Worm (Caenorhabditis elegans) whole organism, young adult: ENCODE results near the gene W02A2.8.

Experiments
- B0035.1 ChIP-seq: sonication (generic microtip); optimal IDR thresholded peaks from 2 replicates; lab custom pipeline; 2016; ENCODE audit warnings: missing genetic modification characterization, mild to moderate bottlenecking, missing compliant biosample characterization, missing genotype, missing genetic modification reagents
- B0261.1 ChIP-seq: sonication (generic microtip); optimal IDR thresholded peaks from 2 replicates; lab custom pipeline; 2016; ENCODE audit warnings: mild to moderate bottlenecking, missing genetic modification characterization, moderate library complexity, missing compliant biosample characterization
- B0336.3 ChIP-seq: fragments of 200-800 bp; sonication (Bioruptor generic); IDR thresholded peaks from 2 replicates; pipeline ENCODE4 v1.3.6; 2022; ENCODE audit warnings: missing genetic modification characterization, missing compliant biosample characterization
- C06A6.2 ChIP-seq: fragments of 200-800 bp; sonication (Bioruptor generic); conservative IDR thresholded peaks from 2 replicates; pipeline ENCODE4 v1.3.6; 2022; ENCODE audit warnings: missing genetic modification characterization, missing compliant biosample characterization
- D2030.7 ChIP-seq: fragments of 200-800 bp; sonication (Bioruptor generic); IDR thresholded peaks from 2 replicates; pipeline ENCODE4 v1.3.6; 2022; ENCODE audit warnings: missing genetic modification reagents, missing genetic modification characterization, missing compliant biosample characterization
- F10E7.11 ChIP-seq: sonication (generic microtip); optimal IDR thresholded peaks from 2 replicates; lab custom pipeline; 2017; ENCODE audit warnings: mild to moderate bottlenecking, missing genetic modification characterization, moderate library complexity, missing compliant biosample characterization
- F33H1.4 ChIP-seq: fragments of 200-800 bp; sonication (Bioruptor generic); IDR thresholded peaks from 2 replicates; pipeline ENCODE4 v1.3.6; 2022; ENCODE audit warnings: missing genetic modification reagents, missing genetic modification characterization, missing compliant biosample characterization
- F49E8.2 ChIP-seq: sonication (generic microtip); optimal IDR thresholded peaks from 3 replicates; lab custom pipeline; 2017; ENCODE audit warnings: missing genetic modification characterization, mild to moderate bottlenecking, missing compliant biosample characterization, antibody characterized with exemption, moderate library complexity; ENCODE audit not compliant: insufficient read depth
- T26A5.8 ChIP-seq: sonication (generic microtip); optimal IDR thresholded peaks from 2 replicates; lab custom pipeline; 2016; ENCODE audit warnings: missing genetic modification characterization, missing compliant biosample characterization
- Y53G8AR.9 ChIP-seq: fragments of 200-800 bp; sonication (Bioruptor generic); conservative IDR thresholded peaks from 2 replicates; pipeline ENCODE4 v1.3.6; 2022; ENCODE audit warnings: missing genetic modification reagents, missing genetic modification characterization, missing compliant biosample characterization
- ZK185.1 ChIP-seq: sonication (generic microtip); optimal IDR thresholded peaks from 2 replicates; lab custom pipeline; 2016; ENCODE audit warnings: mild to moderate bottlenecking, missing genetic modification characterization, missing compliant biosample characterization; ENCODE audit not compliant: poor library complexity, severe bottlenecking
- ama-1 ChIP-seq, 3 experiments: fragments of 150-350 bp in 1 of 3; sonication (generic microtip) in 2 of 3; optimal IDR thresholded peaks; 2 replicates each; lab custom pipeline; 2014 to 2018; ENCODE audit warnings: missing biosample characterization in 2 of 3, missing genetic modification characterization in 2 of 3, missing genetic modification reagents in 2 of 3
- aptf-3 ChIP-seq: fragments of 200-800 bp; sonication (Bioruptor generic); IDR thresholded peaks from 2 replicates; pipeline ENCODE4 v1.3.6; 2022; ENCODE audit warnings: missing genetic modification characterization, missing compliant biosample characterization
- cebp-1 ChIP-seq, 2 experiments: fragments of 200-800 bp in 1 of 2; sonication (Bioruptor generic) in 1 of 2; sonication (generic microtip) in 1 of 2; IDR thresholded peaks in 1 of 2; optimal IDR thresholded peaks in 1 of 2; 2 replicates each; pipeline versions ENCODE4 v1.3.6 to Lab custom; 2017 to 2022; ENCODE audit warnings: missing compliant biosample characterization in 2 of 2, missing genetic modification characterization in 2 of 2, mild to moderate bottlenecking in 1 of 2, missing genetic modification reagents in 1 of 2, moderate library complexity in 1 of 2
- cebp-2 ChIP-seq: fragments of 200-800 bp; sonication (Bioruptor generic); IDR thresholded peaks from 2 replicates; pipeline ENCODE4 v1.3.6; 2022; ENCODE audit warnings: missing genetic modification characterization, missing compliant biosample characterization
- ceh-40 ChIP-seq: fragments of 200-800 bp; sonication (Bioruptor generic); IDR thresholded peaks from 2 replicates; pipeline ENCODE4 v1.3.6; 2022; ENCODE audit warnings: missing genetic modification characterization, missing compliant biosample characterization
- ceh-58 ChIP-seq: fragments of 200-800 bp; sonication (Bioruptor generic); IDR thresholded peaks from 2 replicates; pipeline ENCODE4 v1.3.6; 2022; ENCODE audit warnings: missing genetic modification characterization, missing compliant biosample characterization
- chd-7 ChIP-seq: sonication (generic microtip); optimal IDR thresholded peaks from 2 replicates; lab custom pipeline; 2016; ENCODE audit warnings: mild to moderate bottlenecking, missing genetic modification characterization, moderate library complexity, missing compliant biosample characterization
- dpl-1 ChIP-seq: fragments of 150-350 bp; optimal IDR thresholded peaks from 2 replicates; lab custom pipeline; 2014; ENCODE audit warnings: missing biosample characterization, missing genetic modification reagents, missing genetic modification characterization
- efl-1 ChIP-seq: fragments of 150-350 bp; optimal IDR thresholded peaks from 2 replicates; lab custom pipeline; 2014; ENCODE audit warnings: missing biosample characterization, missing genetic modification reagents, missing genetic modification characterization
- egrh-3 ChIP-seq: fragments of 200-800 bp; sonication (Bioruptor generic); IDR thresholded peaks from 2 replicates; pipeline ENCODE4 v1.3.6; 2022; ENCODE audit warnings: missing genetic modification reagents, missing genetic modification characterization, missing compliant biosample characterization
- him-1 ChIP-seq: sonication (generic microtip); optimal IDR thresholded peaks from 2 replicates; lab custom pipeline; 2016; ENCODE audit warnings: missing genotype, missing genetic modification reagents, missing genetic modification characterization, missing compliant biosample characterization
- hlh-12 ChIP-seq: sonication (generic microtip); optimal IDR thresholded peaks from 2 replicates; lab custom pipeline; 2016; ENCODE audit warnings: missing genetic modification characterization, missing compliant biosample characterization
- hlh-26 ChIP-seq: fragments of 200-800 bp; sonication (Bioruptor generic); conservative IDR thresholded peaks from 2 replicates; pipeline ENCODE4 v1.3.6; 2022; ENCODE audit warnings: missing genetic modification reagents, missing genetic modification characterization, missing compliant biosample characterization
- hsf-1 ChIP-seq: fragments of 200-800 bp; sonication (Bioruptor generic); IDR thresholded peaks from 2 replicates; pipeline ENCODE4 v1.3.6; 2022; ENCODE audit warnings: missing genetic modification reagents, missing genetic modification characterization, missing compliant biosample characterization
- let-607 ChIP-seq, 2 experiments: fragments of 200-800 bp in 1 of 2; sonication (Bioruptor generic) in 1 of 2; sonication (generic microtip) in 1 of 2; optimal IDR thresholded peaks; 2 replicates each; lab custom pipeline; 2016 to 2018; ENCODE audit warnings: mild to moderate bottlenecking in 2 of 2, missing compliant biosample characterization in 2 of 2, missing genetic modification characterization in 2 of 2, moderate library complexity in 2 of 2, missing genotype in 1 of 2
- lin-35 ChIP-seq, 3 experiments: fragments of 150-350 bp in 2 of 3; sonication (generic microtip) in 1 of 3; optimal IDR thresholded peaks; 2 replicates each; lab custom pipeline; 2014 to 2018; ENCODE audit warnings: missing biosample characterization in 3 of 3, missing genetic modification characterization in 3 of 3, missing genetic modification reagents in 3 of 3
- lin-40 ChIP-seq: sonication (generic microtip); optimal IDR thresholded peaks from 2 replicates; lab custom pipeline; 2016; ENCODE audit warnings: missing genetic modification characterization, mild to moderate bottlenecking, missing compliant biosample characterization, missing genotype, missing genetic modification reagents
- madf-3 ChIP-seq: fragments of 200-800 bp; sonication (Bioruptor generic); IDR thresholded peaks from 2 replicates; pipeline ENCODE4 v1.3.6; 2022; ENCODE audit warnings: missing genetic modification reagents, missing genetic modification characterization, missing compliant biosample characterization
- mcd-1 ChIP-seq: fragments of 200-800 bp; sonication (Bioruptor generic); IDR thresholded peaks from 2 replicates; pipeline ENCODE4 v1.3.6; 2022; ENCODE audit warnings: missing genetic modification reagents, missing genetic modification characterization, missing compliant biosample characterization
- nfya-2 ChIP-seq: fragments of 200-800 bp; sonication (Bioruptor generic); IDR thresholded peaks from 2 replicates; pipeline ENCODE4 v1.3.6; 2022; ENCODE audit warnings: missing genetic modification reagents, missing genetic modification characterization, missing compliant biosample characterization
- nhr-120 ChIP-seq: fragments of 200-800 bp; sonication (Bioruptor generic); IDR thresholded peaks from 2 replicates; pipeline ENCODE4 v1.3.6; 2022; ENCODE audit warnings: missing genetic modification characterization, missing compliant biosample characterization
- nhr-179 ChIP-seq: sonication (generic microtip); optimal IDR thresholded peaks from 2 replicates; lab custom pipeline; 2016; ENCODE audit warnings: mild to moderate bottlenecking, missing genetic modification characterization, missing compliant biosample characterization
- nhr-27 ChIP-seq: fragments of 200-800 bp; sonication (Bioruptor generic); optimal IDR thresholded peaks from 2 replicates; lab custom pipeline; 2018; ENCODE audit warnings: mild to moderate bottlenecking, missing genetic modification characterization, moderate library complexity, missing compliant biosample characterization
- nhr-90 ChIP-seq: sonication (generic microtip); optimal IDR thresholded peaks from 2 replicates; lab custom pipeline; 2016; ENCODE audit warnings: missing genotype, mild to moderate bottlenecking, missing genetic modification characterization, missing compliant biosample characterization
- pbrm-1 ChIP-seq: fragments of 200-800 bp; sonication (Bioruptor generic); IDR thresholded peaks from 2 replicates; pipeline ENCODE4 v1.3.6; 2022; ENCODE audit warnings: missing genetic modification reagents, missing genetic modification characterization, missing compliant biosample characterization
- rcor-1 ChIP-seq: fragments of 200-800 bp; sonication (Bioruptor generic); IDR thresholded peaks from 2 replicates; pipeline ENCODE4 v1.3.6; 2022; ENCODE audit warnings: missing genetic modification reagents, missing genetic modification characterization, missing compliant biosample characterization
- repo-1 ChIP-seq: sonication (generic microtip); optimal IDR thresholded peaks from 2 replicates; lab custom pipeline; 2017; ENCODE audit warnings: mild to moderate bottlenecking, missing genetic modification characterization, missing compliant biosample characterization
- sdz-38 ChIP-seq: sonication (generic microtip); optimal IDR thresholded peaks from 2 replicates; lab custom pipeline; 2016; ENCODE audit warnings: missing genotype, missing genetic modification characterization, missing compliant biosample characterization
- sea-2 ChIP-seq: fragments of 200-800 bp; sonication (Bioruptor generic); IDR thresholded peaks from 2 replicates; pipeline ENCODE4 v1.3.6; 2022; ENCODE audit warnings: missing genetic modification characterization, missing compliant biosample characterization
- snpc-3.4 ChIP-seq: sonication (generic microtip); optimal IDR thresholded peaks from 2 replicates; lab custom pipeline; 2017; ENCODE audit warnings: missing genetic modification characterization, mild to moderate bottlenecking, missing compliant biosample characterization, antibody characterized with exemption, moderate library complexity, missing genotype, missing genetic modification reagents
- unc-130 ChIP-seq: sonication (generic microtip); optimal IDR thresholded peaks from 2 replicates; lab custom pipeline; 2016; ENCODE audit warnings: missing genetic modification reagents, missing genetic modification characterization, missing compliant biosample characterization
- unc-62 ChIP-seq: fragments of 150-350 bp; optimal IDR thresholded peaks from 2 replicates; lab custom pipeline; 2014; ENCODE audit warnings: missing biosample characterization, missing genetic modification reagents, missing genetic modification characterization
- xnd-1 ChIP-seq: sonication (generic microtip); optimal IDR thresholded peaks from 2 replicates; lab custom pipeline; 2016; ENCODE audit warnings: missing genotype, missing genetic modification reagents, missing genetic modification characterization, missing compliant biosample characterization
- ztf-18 ChIP-seq: sonication (generic microtip); optimal IDR thresholded peaks from 2 replicates; lab custom pipeline; 2016; ENCODE audit warnings: missing genotype, mild to moderate bottlenecking, missing genetic modification characterization, missing compliant biosample characterization
- ztf-25 ChIP-seq: fragments of 200-800 bp; sonication (Bioruptor generic); IDR thresholded peaks from 2 replicates; pipeline ENCODE4 v1.3.6; 2022; ENCODE audit warnings: missing genetic modification reagents, missing genetic modification characterization, missing compliant biosample characterization
- ztf-26 ChIP-seq: sonication (generic microtip); optimal IDR thresholded peaks from 2 replicates; lab custom pipeline; 2017; ENCODE audit warnings: missing genetic modification characterization, missing compliant biosample characterization

Gene W02A2.8

ce11 chrIV:13311331-13312034, 46.9 kb downstream of the W02A2.8 start (continued):
- TF ChIP-seq chd-7 (no peak), nhr-27 (tag; lab: Kevin White, UChicago) (no peak), egrh-3 (GFP tag; lab: Robert Waterston, UW) (no peak), B0035.1 (tag; lab: Kevin White, UChicago) (no peak), B0336.3 (no peak), mcd-1 (GFP tag; lab: Robert Waterston, UW) (0 out of 2 replicates have a peak, but pooled peaks have one; percentile 31), ama-1 (optimal IDR thresholded peaks at IDR 0.05; lab: Kevin White, UChicago) (no peak), ama-1 (GFP tag; optimal IDR thresholded peaks at IDR 0.05; lab: Kevin White, UChicago) (no peak), ztf-18 (no peak), lin-40 (tag; lab: Kevin White, UChicago) (no peak), snpc-3.4 (tag; lab: Kevin White, UChicago) (peak; percentile 61), hlh-26 (no peak), aptf-3 (no peak), ztf-25 (GFP tag; lab: Robert Waterston, UW) (no peak), him-1 (tag; lab: Kevin White, UChicago) (no peak), lin-35 (GFP tag; optimal IDR thresholded peaks at IDR 0.05; lab: Kevin White, UChicago) (no peak), nhr-120 (GFP tag; lab: Robert Waterston, UW) (no peak), F33H1.4 (peak; percentile 96), D2030.7 (GFP tag; lab: Robert Waterston, UW) (peak; percentile 41; the same call in 1 of the 2 replicates), rcor-1 (GFP tag; lab: Robert Waterston, UW) (peak; percentile 20; the same call in 1 of the 2 replicates), B0261.1 (tag; lab: Kevin White, UChicago) (no peak), nhr-90 (tag; lab: Kevin White, UChicago) (no peak), let-607 (tag; optimal IDR thresholded peaks at IDR 0.05; lab: Kevin White, UChicago) (no peak), efl-1 (peak; percentile 37), T26A5.8 (no peak), madf-3 (GFP tag; lab: Robert Waterston, UW) (no peak), ceh-40 (GFP tag; lab: Robert Waterston, UW) (no peak), cebp-1 (GFP tag; IDR thresholded peaks at IDR 0.05; lab: Robert Waterston, UW) (no peak), cebp-1 (tag; optimal IDR thresholded peaks at IDR 0.05; lab: Kevin White, UChicago) (peak; percentile 3), hlh-12 (tag; lab: Kevin White, UChicago) (no peak), Y53G8AR.9 (GFP tag; lab: Robert Waterston, UW) (peak; percentile 54; the same call in 1 of the 2 replicates), C06A6.2 (GFP tag; lab: Robert Waterston, UW) (no peak), ztf-26 (tag; lab: Kevin White, UChicago) (no peak), F10E7.11 (no peak), pbrm-1 (GFP tag; lab: Robert Waterston, UW) (no peak), nfya-2 (no peak), sdz-38 (tag; lab: Kevin White, UChicago) (no peak), ceh-58 (GFP tag; lab: Robert Waterston, UW) (no peak), nhr-179 (no peak), xnd-1 (tag; lab: Kevin White, UChicago) (peak; percentile 99), unc-62 (GFP tag; lab: Kevin White, UChicago) (no peak), dpl-1 (peak; percentile 16), unc-130 (no peak), hsf-1 (GFP tag; lab: Robert Waterston, UW) (peak; percentile 52; the same call in 1 of the 2 replicates), F49E8.2 (tag; lab: Kevin White, UChicago) (peak; percentile 55), repo-1 (tag; lab: Kevin White, UChicago) (no peak), cebp-2 (GFP tag; lab: Robert Waterston, UW) (no peak), ZK185.1 (tag; lab: Kevin White, UChicago) (no peak), sea-2 (GFP tag; lab: Robert Waterston, UW) (no peak)
